Worm (Caenorhabditis elegans) whole organism, midembryonic: ENCODE measurements around the gene nhr-35.

Experiments
- T22C8.4 ChIP-seq: fragments of 200-800 bp; sonication (Bioruptor generic); IDR thresholded peaks from 2 replicates; pipeline ENCODE4 v1.3.6; 2022; ENCODE audit warnings: missing genetic modification characterization, missing compliant biosample characterization
- cog-1 ChIP-seq: sonication (generic microtip); optimal IDR thresholded peaks from 2 replicates; lab custom pipeline; 2016; ENCODE audit warnings: missing genetic modification characterization, missing compliant biosample characterization
- flt-1 ChIP-seq: fragments of 200-800 bp; sonication (Bioruptor generic); IDR thresholded peaks from 2 replicates; pipeline ENCODE4 v1.3.6; 2022; ENCODE audit warnings: missing genetic modification characterization, missing compliant biosample characterization
- klf-2 ChIP-seq: fragments of 200-800 bp; sonication (Bioruptor generic); conservative IDR thresholded peaks from 2 replicates; pipeline ENCODE4 v1.3.6; 2022; ENCODE audit warnings: missing genetic modification reagents, missing genetic modification characterization, missing compliant biosample characterization
- med-1 ChIP-seq: sonication (generic microtip); optimal IDR thresholded peaks from 2 replicates; lab custom pipeline; 2017; ENCODE audit warnings: missing genetic modification characterization, mild to moderate bottlenecking, missing compliant biosample characterization, antibody characterized with exemption, missing genetic modification reagents; ENCODE audit not compliant: insufficient read depth
- ref-1 ChIP-seq: fragments of 200-800 bp; sonication (Bioruptor generic); conservative IDR thresholded peaks from 2 replicates; pipeline ENCODE4 v1.3.6; 2022; ENCODE audit warnings: missing genetic modification reagents, missing genetic modification characterization, missing compliant biosample characterization
- tab-1 ChIP-seq: fragments of 200-800 bp; sonication (Bioruptor generic); IDR thresholded peaks from 2 replicates; pipeline ENCODE4 v1.3.6; 2022; ENCODE audit warnings: missing genetic modification characterization, missing compliant biosample characterization
- ztf-23 ChIP-seq: fragments of 200-800 bp; sonication (Bioruptor generic); IDR thresholded peaks from 2 replicates; pipeline ENCODE4 v1.3.6; 2022; ENCODE audit warnings: missing genetic modification reagents, missing genetic modification characterization, missing compliant biosample characterization
- ztf-29 ChIP-seq: fragments of 200-800 bp; sonication (Bioruptor generic); IDR thresholded peaks from 2 replicates; pipeline ENCODE4 v1.3.6; 2022; ENCODE audit warnings: missing genetic modification reagents, missing genetic modification characterization, missing compliant biosample characterization

The nhr-35 gene

DNA sequence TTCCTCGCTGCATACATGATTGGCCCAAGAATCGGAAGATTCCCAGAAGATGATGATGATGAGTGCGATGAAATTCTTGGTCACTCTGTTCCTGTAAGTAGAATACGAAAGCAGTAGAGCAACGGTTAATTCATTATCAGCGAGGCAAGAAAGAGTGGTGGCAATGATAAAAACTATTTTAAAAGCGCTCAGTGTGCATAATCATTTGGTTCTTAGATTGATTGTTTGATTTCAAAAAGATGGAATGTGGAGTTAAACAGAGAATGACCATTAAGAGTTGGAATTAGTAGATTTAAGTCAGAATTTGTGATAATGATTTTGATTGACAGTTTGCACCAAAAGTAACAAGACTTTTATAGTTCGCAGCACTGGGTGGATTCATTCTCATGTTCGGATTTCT lies 34.6 kb downstream of the nhr-35 start:
- TF ChIP-seq klf-2 (GFP tag; lab: Robert Waterston, UW) (no peak), ref-1 (GFP tag; lab: Robert Waterston, UW) (no peak), ztf-23 (no peak), med-1 (GFP tag; lab: Kevin White, UChicago) (no peak), tab-1 (GFP tag; lab: Robert Waterston, UW) (no peak), ztf-29 (no peak), T22C8.4 (GFP tag; lab: Robert Waterston, UW) (no peak), cog-1 (tag; lab: Kevin White, UChicago) (no peak), flt-1 (GFP tag; lab: Robert Waterston, UW) (no peak)

DNA sequence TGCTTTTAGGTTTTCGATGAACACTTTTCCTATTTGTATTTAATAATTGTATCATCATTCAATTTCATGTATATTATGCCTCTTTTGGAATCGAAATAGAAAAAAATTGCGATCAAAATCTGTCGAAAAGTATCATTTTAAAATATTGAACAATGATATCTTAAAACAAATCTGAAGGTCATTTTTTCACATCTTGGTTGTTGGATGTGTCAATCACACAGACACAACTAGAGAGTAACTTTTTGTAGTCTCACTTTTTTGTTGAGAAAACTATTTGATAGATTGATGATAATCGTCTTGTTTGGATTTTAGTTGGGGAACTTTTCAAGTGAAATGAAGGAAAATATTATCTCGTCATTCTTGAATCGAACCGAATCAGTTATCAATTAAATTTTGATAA lies 36.8 kb downstream of the nhr-35 start:
- TF ChIP-seq ref-1 (GFP tag; lab: Robert Waterston, UW) = no peak
- no peak for TF ChIP-seq klf-2 (GFP tag; lab: Robert Waterston, UW)
- TF ChIP-seq ztf-29 = no peak
- TF ChIP-seq T22C8.4 (GFP tag; lab: Robert Waterston, UW) = no peak
- TF ChIP-seq ztf-23 = no peak
- TF ChIP-seq med-1 (GFP tag; lab: Kevin White, UChicago) = no peak
- no peak for TF ChIP-seq flt-1 (GFP tag; lab: Robert Waterston, UW)
- no peak for TF ChIP-seq tab-1 (GFP tag; lab: Robert Waterston, UW)
- no peak for TF ChIP-seq cog-1 (tag; lab: Kevin White, UChicago)

DNA sequence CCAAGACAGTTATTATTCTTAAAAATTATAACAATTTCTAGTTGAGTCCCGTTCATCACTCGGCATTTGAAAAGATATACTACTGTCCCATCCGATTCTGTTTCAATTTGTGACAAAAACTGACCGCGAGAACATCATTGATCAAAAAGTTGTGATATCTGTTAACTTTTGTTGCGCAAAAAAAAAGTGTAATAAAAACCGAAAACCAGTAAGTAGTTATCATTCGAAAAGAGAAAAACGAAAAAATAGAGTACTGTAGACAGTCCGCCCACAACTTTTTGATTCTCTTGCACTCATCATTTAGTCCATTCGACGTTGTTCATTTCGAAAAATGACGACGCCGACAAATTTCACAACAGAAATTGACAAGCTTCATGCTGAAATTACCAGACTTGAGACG lies 38.6 kb downstream of the nhr-35 start, which contains the start of gene amt-1:
amt-1 (plus strand) TSS at position 301 of the 400 bp plus-strand sequence.
- no peak for TF ChIP-seq ztf-23
- TF ChIP-seq T22C8.4 (GFP tag; lab: Robert Waterston, UW) = no peak
- TF ChIP-seq cog-1 (tag; lab: Kevin White, UChicago) = no peak
- no peak for TF ChIP-seq tab-1 (GFP tag; lab: Robert Waterston, UW)
- no peak for TF ChIP-seq ref-1 (GFP tag; lab: Robert Waterston, UW)
- no peak for TF ChIP-seq med-1 (GFP tag; lab: Kevin White, UChicago)
- no peak for TF ChIP-seq ztf-29
- TF ChIP-seq klf-2 (GFP tag; lab: Robert Waterston, UW) = no peak
- no peak for TF ChIP-seq flt-1 (GFP tag; lab: Robert Waterston, UW)

DNA sequence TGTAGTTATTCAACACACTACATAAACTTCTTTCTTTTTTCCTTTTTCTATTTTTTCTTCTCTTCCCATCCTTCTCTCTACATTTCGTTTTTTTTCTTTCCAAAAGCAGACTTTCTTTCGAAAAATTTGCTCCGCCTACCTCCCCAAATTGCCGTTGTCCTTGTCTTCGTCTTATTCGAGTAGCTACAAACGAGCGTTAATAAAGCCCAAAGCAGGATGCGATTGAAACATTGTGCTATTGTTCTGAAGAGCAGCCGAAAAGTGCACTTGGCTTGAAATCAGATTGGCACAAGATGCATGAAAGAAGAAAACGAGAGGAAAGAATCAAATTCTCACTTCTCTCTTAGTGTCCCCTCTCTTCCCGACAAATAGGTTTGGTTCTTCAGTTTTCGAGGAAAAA lies 42.4 kb downstream of the nhr-35 start:
- no peak for TF ChIP-seq cog-1 (tag; lab: Kevin White, UChicago)
- no peak for TF ChIP-seq med-1 (GFP tag; lab: Kevin White, UChicago)
- TF ChIP-seq T22C8.4 (GFP tag; lab: Robert Waterston, UW) = no peak
- no peak for TF ChIP-seq tab-1 (GFP tag; lab: Robert Waterston, UW)
- no peak for TF ChIP-seq ref-1 (GFP tag; lab: Robert Waterston, UW)
- TF ChIP-seq ztf-23 = no peak
- TF ChIP-seq flt-1 (GFP tag; lab: Robert Waterston, UW) = no peak
- no peak for TF ChIP-seq klf-2 (GFP tag; lab: Robert Waterston, UW)
- no peak for TF ChIP-seq ztf-29

DNA sequence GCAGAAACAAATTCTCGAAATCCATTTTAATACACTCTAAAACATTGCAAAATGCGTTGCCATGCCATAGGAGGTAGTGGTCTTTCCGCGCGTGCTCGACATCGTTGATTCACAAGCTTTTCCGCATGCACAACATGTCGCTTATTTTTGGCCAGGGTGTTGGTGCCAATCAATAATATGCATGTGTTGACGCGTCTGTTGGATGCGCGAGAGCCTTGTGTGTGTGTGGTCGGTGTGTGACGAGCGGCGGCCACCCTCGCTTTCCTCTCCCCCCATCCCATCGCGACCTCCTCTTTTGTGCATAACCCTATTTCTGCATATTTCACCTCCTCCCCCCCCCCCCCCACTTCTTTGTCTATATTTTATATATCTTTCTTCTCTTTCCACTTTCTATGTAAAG lies 43.8 kb downstream of the nhr-35 start:
- TF ChIP-seq ref-1 (GFP tag; lab: Robert Waterston, UW) (no peak), T22C8.4 (GFP tag; lab: Robert Waterston, UW) (peak; percentile 74; the same call in 1 of the 2 replicates), cog-1 (tag; lab: Kevin White, UChicago) (peak; percentile 42), flt-1 (GFP tag; lab: Robert Waterston, UW) (peak; percentile 60; the same call in 1 of the 2 replicates), med-1 (GFP tag; lab: Kevin White, UChicago) (no peak)

DNA sequence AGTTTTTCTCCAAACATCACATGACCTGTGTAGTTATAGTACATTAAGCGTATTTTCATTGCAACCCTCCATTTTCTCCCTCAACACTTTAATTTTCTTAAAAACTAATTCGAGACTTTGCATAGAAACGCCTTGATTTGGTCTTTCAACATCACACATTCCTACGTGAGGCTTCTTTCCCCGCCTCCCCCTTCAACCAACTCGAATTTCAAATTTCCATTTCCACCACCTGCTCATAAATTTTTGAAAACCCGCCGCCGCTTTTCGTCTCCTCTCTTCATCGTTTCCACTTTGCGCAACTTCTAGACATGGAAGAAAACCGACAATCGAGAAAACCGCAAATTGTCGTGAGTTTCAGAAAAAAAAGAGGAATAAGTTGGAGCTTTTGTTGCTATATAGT lies 45.5 kb downstream of the nhr-35 start, which contains the start of gene C05E11.3:
C05E11.3 (plus strand) TSS at position 301 of the 400 bp plus-strand sequence.
- TF ChIP-seq ref-1 (GFP tag; lab: Robert Waterston, UW) (no peak), T22C8.4 (GFP tag; lab: Robert Waterston, UW) (no peak), med-1 (GFP tag; lab: Kevin White, UChicago) (no peak), flt-1 (GFP tag; lab: Robert Waterston, UW) (no peak), ztf-23 (no peak), klf-2 (GFP tag; lab: Robert Waterston, UW) (no peak), ztf-29 (no peak), tab-1 (GFP tag; lab: Robert Waterston, UW) (no peak), cog-1 (tag; lab: Kevin White, UChicago) (no peak)

DNA sequence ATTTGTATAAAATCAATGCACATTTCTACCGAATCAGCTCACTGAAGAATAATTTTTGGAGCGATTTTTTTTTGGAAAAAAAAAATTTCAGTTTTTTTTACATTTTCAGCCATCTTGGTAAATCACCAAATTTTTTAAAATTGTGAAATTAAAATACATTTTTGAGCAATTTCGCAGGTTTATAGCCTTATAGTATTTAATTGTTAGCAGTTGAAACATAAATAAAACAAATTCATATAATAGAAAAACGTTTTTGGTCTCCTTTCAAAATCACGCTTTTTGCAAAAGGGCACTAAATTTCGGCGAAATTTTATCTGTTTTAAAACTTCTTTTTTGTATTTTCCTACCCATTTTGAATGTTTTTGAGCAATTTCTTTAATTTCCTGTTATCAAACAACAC lies 46.1 kb downstream of the nhr-35 start:
- TF ChIP-seq ztf-23 = no peak
- no peak for TF ChIP-seq ztf-29
- no peak for TF ChIP-seq klf-2 (GFP tag; lab: Robert Waterston, UW)
- TF ChIP-seq cog-1 (tag; lab: Kevin White, UChicago) = no peak
- no peak for TF ChIP-seq med-1 (GFP tag; lab: Kevin White, UChicago)
- TF ChIP-seq ref-1 (GFP tag; lab: Robert Waterston, UW) = no peak
- no peak for TF ChIP-seq tab-1 (GFP tag; lab: Robert Waterston, UW)
- no peak for TF ChIP-seq T22C8.4 (GFP tag; lab: Robert Waterston, UW)
- TF ChIP-seq flt-1 (GFP tag; lab: Robert Waterston, UW) = no peak

DNA sequence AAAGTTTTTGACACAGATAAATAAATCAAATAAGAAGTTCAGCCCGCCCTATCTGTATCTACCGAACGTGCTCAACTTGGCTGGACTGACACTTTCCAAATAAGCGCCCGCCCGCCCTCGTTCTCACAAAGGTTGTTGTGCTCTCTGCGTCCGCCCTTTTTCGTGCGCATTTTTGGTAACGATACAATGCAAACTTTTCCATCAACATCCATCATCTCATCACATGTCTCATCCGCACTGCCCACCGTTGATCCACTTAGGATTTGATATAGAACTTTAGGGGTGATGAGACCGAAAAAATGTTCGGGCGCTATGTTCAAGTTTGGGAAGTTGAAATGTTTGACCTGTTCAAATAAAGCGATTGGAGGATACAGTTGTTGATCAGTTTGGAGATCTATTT lies 53.1 kb downstream of the nhr-35 start, which contains the start of gene C05E11.7:
C05E11.7 (minus strand) TSS at position 101 of the 400 bp plus-strand sequence.
- TF ChIP-seq klf-2 (GFP tag; lab: Robert Waterston, UW) (no peak), ref-1 (GFP tag; lab: Robert Waterston, UW) (no peak), med-1 (GFP tag; lab: Kevin White, UChicago) (no peak), T22C8.4 (GFP tag; lab: Robert Waterston, UW) (no peak), cog-1 (tag; lab: Kevin White, UChicago) (no peak), ztf-29 (no peak), tab-1 (GFP tag; lab: Robert Waterston, UW) (no peak), ztf-23 (no peak), flt-1 (GFP tag; lab: Robert Waterston, UW) (no peak)

DNA sequence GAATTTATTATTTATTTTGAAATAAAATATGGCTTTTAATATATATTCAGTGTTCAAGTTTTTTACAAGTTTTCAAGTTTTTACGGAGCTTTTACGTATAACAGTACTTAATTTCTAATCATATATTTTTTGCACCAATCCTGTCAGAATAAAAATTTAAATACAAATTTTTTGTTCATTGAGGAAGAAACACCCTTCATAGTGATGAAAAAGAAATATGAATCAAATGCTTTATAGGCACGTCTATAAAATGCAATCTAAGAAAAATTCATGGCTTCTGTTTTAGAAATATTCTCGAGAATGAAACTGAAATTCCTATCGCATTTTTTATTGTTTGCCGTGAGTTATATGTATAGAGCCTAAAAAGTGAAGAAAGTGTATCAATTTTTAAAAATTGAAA lies 54.1 kb downstream of the nhr-35 start, which contains the start of gene C05E11.2:
C05E11.2 (plus strand) TSS at position 301 of the 400 bp plus-strand sequence.
- TF ChIP-seq flt-1 (GFP tag; lab: Robert Waterston, UW) = no peak
- TF ChIP-seq ztf-29 = no peak
- TF ChIP-seq T22C8.4 (GFP tag; lab: Robert Waterston, UW) = no peak
- no peak for TF ChIP-seq tab-1 (GFP tag; lab: Robert Waterston, UW)
- TF ChIP-seq med-1 (GFP tag; lab: Kevin White, UChicago) = no peak
- no peak for TF ChIP-seq ztf-23
- no peak for TF ChIP-seq klf-2 (GFP tag; lab: Robert Waterston, UW)
- TF ChIP-seq ref-1 (GFP tag; lab: Robert Waterston, UW) = no peak
- no peak for TF ChIP-seq cog-1 (tag; lab: Kevin White, UChicago)
